Fruit fly (Drosophila melanogaster) whole organism, wandering third instar larva: ENCODE results near the gene CG14657.

Experiments
- Abd-B ChIP-seq: fragments of >200 bp; optimal IDR thresholded peaks from 2 replicates; lab custom pipeline; 2017; ENCODE audit warnings: missing biosample characterization, missing genetic modification characterization
- CG32264 ChIP-seq: fragments of 200-800 bp; sonication (Bioruptor generic); optimal IDR thresholded peaks from 2 replicates; lab custom pipeline; 2016; ENCODE audit warnings: missing biosample characterization, missing genetic modification characterization
- CG9705 ChIP-seq: fragments of 200-800 bp; sonication (Bioruptor generic); optimal IDR thresholded peaks from 2 replicates; lab custom pipeline; 2018; ENCODE audit warnings: missing biosample characterization, mild to moderate bottlenecking, missing genetic modification characterization
- CrebA ChIP-seq: fragments of 200-800 bp; sonication (Bioruptor generic); optimal IDR thresholded peaks from 2 replicates; lab custom pipeline; 2016; ENCODE audit warnings: missing biosample characterization, mild to moderate bottlenecking, missing genetic modification characterization, borderline replicate concordance
- Dfd ChIP-seq: fragments of >200 bp; optimal IDR thresholded peaks from 2 replicates; lab custom pipeline; 2017; ENCODE audit warnings: missing biosample characterization, missing genetic modification characterization
- GATAd ChIP-seq: sonication (Bioruptor generic); optimal IDR thresholded peaks from 2 replicates; lab custom pipeline; 2016; ENCODE audit warnings: missing biosample characterization, missing genetic modification characterization
- HLH106 ChIP-seq: fragments of 200-800 bp; optimal IDR thresholded peaks from 3 replicates; lab custom pipeline; 2019; ENCODE audit warnings: missing biosample characterization, mild to moderate bottlenecking, missing genetic modification characterization, moderate library complexity
- Hr78 ChIP-seq: fragments of >200 bp; optimal IDR thresholded peaks from 2 replicates; lab custom pipeline; 2017; ENCODE audit warnings: missing biosample characterization, missing genetic modification characterization
- Hr83 ChIP-seq: fragments of 200-300 bp; sonication (Bioruptor generic); optimal IDR thresholded peaks from 2 replicates; lab custom pipeline; 2016; ENCODE audit warnings: missing biosample characterization, mild to moderate bottlenecking, missing genetic modification characterization, moderate library complexity; ENCODE audit not compliant: poor library complexity, severe bottlenecking
- Jra ChIP-seq: sonication (Bioruptor generic); optimal IDR thresholded peaks from 2 replicates; lab custom pipeline; 2016; ENCODE audit warnings: missing biosample characterization, missing genetic modification characterization
- Mio ChIP-seq: sonication (Bioruptor generic); optimal IDR thresholded peaks from 2 replicates; lab custom pipeline; 2016; ENCODE audit warnings: missing biosample characterization, missing genetic modification characterization
- N ChIP-seq: fragments of >200 bp; optimal IDR thresholded peaks from 2 replicates; lab custom pipeline; 2018; ENCODE audit warnings: missing biosample characterization, missing external identifiers, missing genetic modification characterization
- Rel ChIP-seq, 2 experiments: fragments of 200-800 bp; sonication (Bioruptor generic) in 1 of 2; optimal IDR thresholded peaks; 2 replicates in 1 of 2; 3 replicates in 1 of 2; lab custom pipeline; 2016 to 2019; ENCODE audit warnings: mild to moderate bottlenecking in 2 of 2, missing biosample characterization in 2 of 2, missing genetic modification characterization in 2 of 2, moderate library complexity in 1 of 2
- Vsx2 ChIP-seq: fragments of 200-300, 225-300 bp; sonication (Bioruptor generic); optimal IDR thresholded peaks from 2 replicates; lab custom pipeline; 2018; ENCODE audit warnings: missing biosample characterization, missing genetic modification characterization; ENCODE audit not compliant: partially characterized antibody
- br ChIP-seq: fragments of 200-800 bp; sonication (Bioruptor generic); optimal IDR thresholded peaks from 2 replicates; lab custom pipeline; 2016; ENCODE audit warnings: missing biosample characterization, missing genetic modification characterization
- brk ChIP-seq: fragments of 200-800 bp; sonication (Bioruptor generic); optimal IDR thresholded peaks from 2 replicates; lab custom pipeline; 2016; ENCODE audit warnings: missing biosample characterization, mild to moderate bottlenecking, missing genetic modification characterization
- dmrt93B ChIP-seq: fragments of 200-800 bp; sonication (Bioruptor generic); optimal IDR thresholded peaks from 2 replicates; lab custom pipeline; 2018; ENCODE audit warnings: missing biosample characterization, mild to moderate bottlenecking, missing genetic modification characterization
- dsf ChIP-seq: sonication (Bioruptor generic); optimal IDR thresholded peaks from 2 replicates; lab custom pipeline; 2016; ENCODE audit warnings: missing biosample characterization, missing genetic modification characterization, borderline replicate concordance
- ey ChIP-seq: fragments of 200-800 bp; sonication (Bioruptor generic); optimal IDR thresholded peaks from 2 replicates; lab custom pipeline; 2016; ENCODE audit warnings: missing biosample characterization, missing genetic modification characterization
- fru ChIP-seq: fragments of 200-800 bp; sonication (Bioruptor generic); optimal IDR thresholded peaks from 3 replicates; lab custom pipeline; 2016; ENCODE audit warnings: missing biosample characterization, mild to moderate bottlenecking, missing genetic modification characterization
- h ChIP-seq: fragments of 200-800 bp; sonication (Bioruptor generic); optimal IDR thresholded peaks from 3 replicates; lab custom pipeline; 2016; ENCODE audit warnings: missing biosample characterization, mild to moderate bottlenecking, missing genetic modification characterization
- jim ChIP-seq: fragments of 175-275, 200-325 bp; sonication (Bioruptor generic); optimal IDR thresholded peaks from 2 replicates; lab custom pipeline; 2016; ENCODE audit warnings: missing biosample characterization, mild to moderate bottlenecking, missing genetic modification characterization
- lola ChIP-seq: fragments of >200 bp; optimal IDR thresholded peaks from 2 replicates; lab custom pipeline; 2017; ENCODE audit warnings: missing biosample characterization, missing genetic modification characterization
- pan ChIP-seq: fragments of >200 bp; optimal IDR thresholded peaks from 2 replicates; lab custom pipeline; 2017
- psq ChIP-seq: fragments of 200-800 bp; sonication (Bioruptor generic); optimal IDR thresholded peaks from 3 replicates; lab custom pipeline; 2017; ENCODE audit warnings: missing biosample characterization, mild to moderate bottlenecking, missing genetic modification characterization, moderate library complexity
- rgr ChIP-seq: fragments of 200-800 bp; sonication (Bioruptor generic); optimal IDR thresholded peaks from 3 replicates; lab custom pipeline; 2016; ENCODE audit warnings: missing biosample characterization, mild to moderate bottlenecking, missing genetic modification characterization
- sage ChIP-seq: fragments of 200-800 bp; sonication (Bioruptor generic); optimal IDR thresholded peaks from 2 replicates; lab custom pipeline; 2016; ENCODE audit warnings: missing biosample characterization, mild to moderate bottlenecking, missing genetic modification characterization
- tai ChIP-seq: sonication (Bioruptor generic); optimal IDR thresholded peaks from 2 replicates; lab custom pipeline; 2016; ENCODE audit warnings: missing biosample characterization, missing genetic modification characterization
- usp ChIP-seq: fragments of >200 bp; optimal IDR thresholded peaks from 2 replicates; lab custom pipeline; 2017; ENCODE audit warnings: missing biosample characterization, missing genetic modification characterization

The CG14657 gene

DNA sequence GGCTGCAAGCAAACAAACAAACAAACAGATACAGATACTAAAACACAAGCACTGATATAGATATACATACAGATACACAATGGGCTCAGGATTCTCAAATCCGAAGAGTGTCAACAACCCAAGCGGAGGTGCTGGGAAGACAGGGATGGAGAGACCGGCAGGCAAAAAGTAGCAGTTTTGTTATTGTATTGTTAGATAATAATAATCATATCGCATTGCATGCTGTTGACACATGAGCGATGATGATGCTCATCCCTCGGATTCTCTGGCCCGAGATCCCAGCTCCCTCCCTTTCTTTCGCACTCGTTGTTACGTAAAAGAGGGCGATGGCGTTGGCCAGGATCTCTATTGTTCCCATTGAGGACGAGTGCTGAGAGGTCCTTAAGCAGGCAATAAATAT, 42.6 kb upstream of the CG14657 start:
- no peak for TF ChIP-seq rgr (GFP tag; lab: Kevin White, UChicago)
- TF ChIP-seq N (GFP tag; lab: Kevin White, UChicago) = no peak
- no peak for TF ChIP-seq sage (GFP tag; lab: Kevin White, UChicago)
- no peak for TF ChIP-seq Mio
- no peak for TF ChIP-seq psq (GFP tag; lab: Kevin White, UChicago)
- no peak for TF ChIP-seq Hr83
- no peak for TF ChIP-seq pan (lab: Kevin White, UChicago)
- TF ChIP-seq dsf = no peak
- TF ChIP-seq Rel (GFP tag; optimal IDR thresholded peaks at IDR 0.05; lab: Kevin White, UChicago) = no peak
- TF ChIP-seq Rel (tag; optimal IDR thresholded peaks at IDR 0.05; lab: Kevin White, UChicago) = no peak
- no peak for TF ChIP-seq Hr78 (GFP tag; lab: Kevin White, UChicago)

DNA sequence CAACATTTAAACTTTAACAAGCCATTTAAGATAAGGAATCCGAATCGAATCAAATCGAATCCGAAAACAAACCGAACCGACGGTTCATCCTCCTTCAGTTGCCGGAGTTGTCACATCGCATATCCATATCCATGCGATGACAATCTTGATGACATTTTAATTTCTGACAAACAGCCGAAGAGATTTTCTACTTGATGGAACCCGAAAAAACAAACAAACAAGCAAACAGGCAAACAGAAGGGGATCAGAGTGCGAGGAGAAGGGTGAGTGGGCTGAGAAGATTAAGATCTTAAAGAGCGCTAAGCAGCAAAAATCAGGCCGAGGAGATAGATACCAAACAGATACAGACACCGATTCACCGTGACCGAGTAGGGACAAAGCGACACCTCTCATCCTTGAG, 39.9 kb upstream of the CG14657 start:
- TF ChIP-seq br (GFP tag; lab: Kevin White, UChicago) (no peak), tai (GFP tag; lab: Kevin White, UChicago) (no peak), HLH106 (no peak), h (GFP tag; lab: Kevin White, UChicago) (no peak), dmrt93B (GFP tag; lab: Kevin White, UChicago) (no peak), CG9705 (GFP tag; lab: Kevin White, UChicago) (no peak), psq (GFP tag; lab: Kevin White, UChicago) (no peak), N (GFP tag; lab: Kevin White, UChicago) (no peak), CG32264 (GFP tag; lab: Kevin White, UChicago) (no peak), CrebA (GFP tag; lab: Kevin White, UChicago) (no peak), ey (no peak)
- TF ChIP-seq, all 38 proteins: peak for 0

DNA sequence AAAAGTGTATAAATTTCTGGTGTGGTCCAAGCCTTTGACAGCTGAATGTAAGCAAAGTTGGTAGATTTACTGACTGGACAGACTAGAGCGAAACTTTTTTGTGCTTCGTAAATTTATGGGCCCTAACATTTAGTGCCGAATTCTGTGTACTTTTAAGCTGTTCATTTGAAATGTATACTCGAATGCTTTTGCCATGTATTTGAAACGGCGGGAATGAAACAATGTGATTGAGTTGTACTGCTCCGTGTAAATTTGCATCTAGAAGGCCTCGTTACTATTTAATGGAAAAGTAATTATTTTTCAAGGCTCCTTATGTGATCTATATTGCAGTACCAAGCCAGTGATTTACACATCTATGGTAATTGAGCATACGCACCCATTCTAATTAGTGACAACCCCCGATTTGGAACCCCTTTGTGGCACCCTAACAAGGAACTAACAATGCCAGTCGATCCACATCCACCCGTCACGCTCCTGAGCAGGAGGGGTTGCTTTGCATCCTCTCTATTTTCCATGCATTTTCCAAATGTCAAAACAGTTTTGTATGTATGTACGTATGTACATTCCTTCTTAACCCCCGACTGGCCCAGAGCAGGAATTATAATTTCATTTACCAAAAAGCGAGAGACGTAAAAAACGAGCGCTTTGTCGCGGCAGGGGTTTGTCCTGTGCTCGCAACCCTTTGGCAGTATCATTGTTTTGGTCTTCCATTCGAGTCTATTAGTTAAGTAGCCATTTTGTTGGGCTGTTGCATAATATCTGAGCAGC, 37.5 kb upstream of the CG14657 start:
- TF ChIP-seq fru (GFP tag; lab: Kevin White, UChicago) = no peak
- no peak for TF ChIP-seq Vsx2 (GFP tag; lab: Kevin White, UChicago)
- TF ChIP-seq CG9705 (GFP tag; lab: Kevin White, UChicago) = no peak
- no peak for TF ChIP-seq Dfd (GFP tag; lab: Kevin White, UChicago)
- no peak for TF ChIP-seq CG32264 (GFP tag; lab: Kevin White, UChicago)
- no peak for TF ChIP-seq br (GFP tag; lab: Kevin White, UChicago)
- no peak for TF ChIP-seq lola
- no peak for TF ChIP-seq GATAd (GFP tag; lab: Kevin White, UChicago)
- no peak for TF ChIP-seq Abd-B

- TF ChIP-seq dmrt93B (GFP tag; lab: Kevin White, UChicago) = no peak
- TF ChIP-seq CrebA (GFP tag; lab: Kevin White, UChicago) = no peak
- no peak for TF ChIP-seq br (GFP tag; lab: Kevin White, UChicago)
- no peak for TF ChIP-seq dsf
- no peak for TF ChIP-seq Abd-B
- TF ChIP-seq ey = no peak
- no peak for TF ChIP-seq N (GFP tag; lab: Kevin White, UChicago)
- TF ChIP-seq psq (GFP tag; lab: Kevin White, UChicago) = no peak
- TF ChIP-seq GATAd (GFP tag; lab: Kevin White, UChicago) = no peak
- no peak for TF ChIP-seq Hr78 (GFP tag; lab: Kevin White, UChicago)
These were observed 36.8 kb upstream of the CG14657 start for dm6 chr3R:4858018-4858417.

DNA sequence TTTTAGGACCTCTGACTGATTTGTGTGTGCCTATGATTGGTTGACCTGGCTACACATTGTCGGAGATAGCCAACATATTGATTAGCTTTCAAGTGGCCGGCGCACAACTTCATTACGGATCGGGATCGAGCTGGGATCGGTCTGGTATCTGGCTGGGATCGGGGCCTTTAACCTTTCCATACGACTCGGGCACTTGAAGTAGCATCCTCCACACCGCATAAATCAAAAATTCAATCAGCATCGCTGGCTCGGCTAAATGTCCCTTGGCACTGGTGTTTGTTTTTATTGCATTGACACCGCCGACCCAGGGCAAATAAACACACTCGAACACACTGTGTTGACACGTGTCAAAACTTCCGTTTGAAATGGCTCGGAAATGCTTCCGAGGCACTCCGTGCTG, 34.5 kb upstream of the CG14657 start:
- TF ChIP-seq jim = no peak
- TF ChIP-seq usp (GFP tag; lab: Kevin White, UChicago) = no peak
- TF ChIP-seq brk (GFP tag; lab: Kevin White, UChicago) = no peak
- no peak for TF ChIP-seq Abd-B
- TF ChIP-seq tai (GFP tag; lab: Kevin White, UChicago) = no peak
- no peak for TF ChIP-seq rgr (GFP tag; lab: Kevin White, UChicago)
- TF ChIP-seq ey = no peak
- TF ChIP-seq Jra (GFP tag; lab: Kevin White, UChicago) = no peak
- no peak for TF ChIP-seq N (GFP tag; lab: Kevin White, UChicago)
